Fruit fly (Drosophila melanogaster) ovary, adult (tissue): ENCODE results near the gene elfless.

Experiments
- CG17801 ChIP-seq: fragments of 200-800 bp; optimal IDR thresholded peaks from 2 replicates; lab custom pipeline; 2019; ENCODE audit warnings: missing biosample characterization, mild to moderate bottlenecking, missing genetic modification characterization, moderate library complexity; ENCODE audit not compliant: partially characterized antibody

The elfless gene

dm6 chr2L:17963071-17963567 is 48.2 kb downstream of the elfless start, which contains the start of gene CG5674:
CG5674 (plus strand) TSS chr2L:17963379.
- TF ChIP-seq CG17801 (GFP tag; lab: Kevin White, UChicago), result no peak

DNA sequence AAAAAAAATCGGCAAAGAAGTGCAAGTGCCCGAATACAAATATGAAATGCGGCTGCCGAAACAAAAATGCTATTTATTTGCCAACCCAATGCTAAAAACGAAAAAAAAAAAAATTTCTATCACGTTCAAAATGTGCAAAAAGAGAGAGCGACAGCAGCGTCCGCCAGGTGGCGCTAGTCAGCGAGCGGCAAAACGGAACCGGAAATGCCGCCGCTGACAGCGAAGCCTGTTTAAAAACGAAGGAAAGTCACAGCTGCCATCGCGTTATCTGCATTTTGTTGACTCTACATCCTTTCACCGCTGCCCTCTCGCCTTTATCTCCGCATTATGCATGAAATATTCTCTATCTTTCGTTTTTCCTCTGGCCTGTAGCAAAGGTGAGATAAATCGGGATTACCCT is 51.1 kb downstream of the elfless start:
- TF ChIP-seq CG17801 (GFP tag; lab: Kevin White, UChicago), result no peak
